Fruit fly (Drosophila melanogaster) whole organism, prepupa: ENCODE measurements around the gene 5-HT7.

Source experiments
- CG1621 ChIP-seq: fragments of 200-800 bp; sonication (Bioruptor generic); optimal IDR thresholded peaks from 3 replicates; lab custom pipeline; 2018; ENCODE audit warnings: missing biosample characterization, mild to moderate bottlenecking, missing genetic modification characterization
- Smox ChIP-seq: fragments of 200-800 bp; sonication (Bioruptor generic); optimal IDR thresholded peaks from 3 replicates; lab custom pipeline; 2016; ENCODE audit warnings: missing biosample characterization, missing genetic modification characterization
- Sox102F ChIP-seq: fragments of 200-800 bp; sonication (Bioruptor generic); optimal IDR thresholded peaks from 2 replicates; lab custom pipeline; 2016; ENCODE audit warnings: missing biosample characterization, mild to moderate bottlenecking, missing genetic modification characterization
- Sox15 ChIP-seq: fragments of 200-800 bp; sonication (Bioruptor generic); optimal IDR thresholded peaks from 3 replicates; lab custom pipeline; 2016; ENCODE audit warnings: missing biosample characterization, missing genetic modification characterization
- pdm3 ChIP-seq: fragments of 200-800 bp; sonication (Bioruptor generic); optimal IDR thresholded peaks from 3 replicates; lab custom pipeline; 2016; ENCODE audit warnings: missing biosample characterization, missing genetic modification characterization
- salr ChIP-seq, 2 experiments: fragments of 200-800 bp; sonication (Bioruptor generic); optimal IDR thresholded peaks; 3 replicates each; lab custom pipeline; 2016 to 2018; ENCODE audit warnings: missing biosample characterization in 2 of 2, missing genetic modification characterization in 2 of 2, mild to moderate bottlenecking in 1 of 2

dm6 chr3R:30926033-30926432 is 90.6 kb downstream of the 5-HT7 start:
- TF ChIP-seq Sox102F (no peak), CG1621 (tag; lab: Kevin White, UChicago) (no peak), salr (GFP tag; optimal IDR thresholded peaks at IDR 0.05; lab: Kevin White, UChicago) (no peak), Smox (GFP tag; lab: Kevin White, UChicago) (no peak), pdm3 (GFP tag; lab: Kevin White, UChicago) (no peak), Sox15 (GFP tag; lab: Kevin White, UChicago) (no peak)
